Worm (Caenorhabditis elegans) whole organism, L4/young adult: ENCODE measurements around the gene ZK185.3.

Source experiments
- W03F9.2 ChIP-seq: fragments of 150-350 bp; optimal IDR thresholded peaks from 2 replicates; lab custom pipeline; 2014; ENCODE audit warnings: missing biosample characterization, missing genetic modification characterization
- dao-5 ChIP-seq: sonication (generic microtip); optimal IDR thresholded peaks from 2 replicates; lab custom pipeline; 2016; ENCODE audit warnings: missing genotype, missing genetic modification characterization, moderate library complexity, missing compliant biosample characterization
- him-1 ChIP-seq: sonication (generic microtip); optimal IDR thresholded peaks from 2 replicates; lab custom pipeline; 2016; ENCODE audit warnings: missing genotype, missing genetic modification reagents, missing genetic modification characterization, missing compliant biosample characterization

DNA sequence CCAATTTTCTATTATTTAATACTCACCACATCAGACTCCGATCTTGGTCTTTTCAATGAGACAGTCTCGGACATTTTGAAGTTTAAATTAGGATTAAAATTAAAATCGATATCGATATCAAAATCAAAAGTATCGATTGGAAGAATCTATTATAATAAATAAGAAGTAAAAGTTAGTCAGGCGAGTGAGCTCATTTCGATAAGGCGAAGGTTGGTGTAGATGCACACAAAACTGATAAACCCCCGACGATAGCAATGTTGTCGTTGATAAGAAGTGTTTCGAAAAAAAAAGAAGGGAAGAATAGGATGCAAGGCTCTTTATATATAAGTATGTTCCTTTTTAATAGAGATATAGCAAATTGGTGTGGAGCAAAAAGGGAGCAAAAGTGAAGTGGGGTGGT lies 47.7 kb downstream of the ZK185.3 start, which contains the start of gene M01H9.4:
- TF ChIP-seq him-1 (tag; lab: Kevin White, UChicago) (no peak), W03F9.2 (tag; lab: Kevin White, UChicago) (no peak), dao-5 (tag; lab: Kevin White, UChicago) (no peak)
